Fruit fly (Drosophila melanogaster): ENCODE data around the gene CG31693.

The CG31693 gene

DNA sequence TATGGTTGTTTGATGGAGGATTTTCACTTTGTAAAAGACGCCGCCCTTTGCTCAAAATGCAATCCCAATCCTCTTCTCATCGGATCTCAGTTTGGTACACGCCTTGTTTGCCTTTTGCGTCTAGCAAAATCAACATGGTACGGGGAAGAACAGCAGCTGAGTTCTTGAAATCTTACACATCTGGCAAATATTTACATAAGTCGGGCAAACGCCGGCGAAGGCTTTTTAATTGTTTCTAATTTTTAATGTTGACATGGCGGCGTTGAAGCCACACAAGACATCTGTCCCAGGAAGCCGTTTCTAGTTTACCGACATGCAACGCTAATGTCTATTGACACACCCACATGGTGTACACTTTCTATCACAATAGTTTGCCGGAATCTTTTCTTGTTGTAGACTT lies 21.9 kb downstream of the CG31693 start:
- TF ChIP-seq CG13204 (GFP tag; optimal IDR thresholded peaks at IDR 0.05) = no peak
- no peak for TF ChIP-seq CG8159 (tag; optimal IDR thresholded peaks at IDR 0.05)
- no peak for TF ChIP-seq Pif1B (GFP tag; optimal IDR thresholded peaks at IDR 0.05)
- no peak for TF ChIP-seq CG10348 (GFP tag; IDR thresholded peaks at IDR 0.05)
- no peak for TF ChIP-seq Snoo (tag; optimal IDR thresholded peaks at IDR 0.05)
- TF ChIP-seq gl (tag; optimal IDR thresholded peaks at IDR 0.05) = no peak
- TF ChIP-seq CG8301 (tag; optimal IDR thresholded peaks at IDR 0.05) = no peak
- TF ChIP-seq CG32121 (GFP tag; IDR thresholded peaks at IDR 0.05) = no peak
- TF ChIP-seq rn (GFP tag; IDR thresholded peaks at IDR 0.05) = no peak
- TF ChIP-seq CG34367 (tag; optimal IDR thresholded peaks at IDR 0.05) = no peak
- TF ChIP-seq CG9948 (tag; optimal IDR thresholded peaks at IDR 0.05) = no peak
- TF ChIP-seq Pif1A (GFP tag; optimal IDR thresholded peaks at IDR 0.05) = no peak
- no peak for TF ChIP-seq EcR (GFP tag; optimal IDR thresholded peaks at IDR 0.05)
- no peak for TF ChIP-seq CG14655 (GFP tag; optimal IDR thresholded peaks at IDR 0.05)
- TF ChIP-seq D1 (tag; optimal IDR thresholded peaks at IDR 0.05) = no peak
- TF ChIP-seq CG12605 (GFP tag; IDR thresholded peaks at IDR 0.05) = no peak
- no peak for TF ChIP-seq fd96Ca (GFP tag; IDR thresholded peaks at IDR 0.05)
- TF ChIP-seq CG17806 (tag; optimal IDR thresholded peaks at IDR 0.05) = no peak
- no peak for TF ChIP-seq Ets98B (GFP tag; IDR thresholded peaks at IDR 0.05)
- no peak for TF ChIP-seq CG15710 (tag; optimal IDR thresholded peaks at IDR 0.05)

- TF ChIP-seq fd96Ca (GFP tag; IDR thresholded peaks at IDR 0.05) (no peak), EcR (GFP tag; optimal IDR thresholded peaks at IDR 0.05) (no peak), Pif1A (GFP tag; optimal IDR thresholded peaks at IDR 0.05) (no peak), D1 (tag; optimal IDR thresholded peaks at IDR 0.05) (no peak), CG8301 (tag; optimal IDR thresholded peaks at IDR 0.05) (no peak), CG9948 (tag; optimal IDR thresholded peaks at IDR 0.05) (no peak), gl (tag; optimal IDR thresholded peaks at IDR 0.05) (no peak), CG32121 (GFP tag; IDR thresholded peaks at IDR 0.05) (no peak), CG12605 (GFP tag; IDR thresholded peaks at IDR 0.05) (no peak), CG4496 (GFP tag; IDR thresholded peaks at IDR 0.05) (no peak), CG17806 (tag; optimal IDR thresholded peaks at IDR 0.05) (no peak), CG14655 (GFP tag; optimal IDR thresholded peaks at IDR 0.05) (no peak), Pif1B (GFP tag; optimal IDR thresholded peaks at IDR 0.05) (no peak), rn (GFP tag; IDR thresholded peaks at IDR 0.05) (no peak), CG15710 (tag; optimal IDR thresholded peaks at IDR 0.05) (no peak)
These were observed 22.6 kb downstream of the CG31693 start, which contains the start of gene Grl40a for dm6 chr2L:22037560-22037959. TSS of gene Grl40a (plus strand) at chr2L:22037860.

- no peak for TF ChIP-seq gl (tag; optimal IDR thresholded peaks at IDR 0.05)
- no peak for TF ChIP-seq Pif1A (GFP tag; optimal IDR thresholded peaks at IDR 0.05)
These were observed 28.8 kb downstream of the CG31693 start, which contains the start of gene CG31601 for dm6 chr2L:22043777-22044176. TSS of gene CG31601 (minus strand) at chr2L:22043877.

dm6 chr2L:22054202-22054601 lies 39.2 kb downstream of the CG31693 start, which contains the start of gene CG34173:
TSS of gene CG34173 (minus strand) at chr2L:22054302.
- TF ChIP-seq Pif1B (GFP tag; optimal IDR thresholded peaks at IDR 0.05) (no peak), CG8159 (tag; optimal IDR thresholded peaks at IDR 0.05) (no peak), fd96Ca (GFP tag; IDR thresholded peaks at IDR 0.05) (no peak), CG13204 (GFP tag; optimal IDR thresholded peaks at IDR 0.05) (no peak), CG14655 (GFP tag; optimal IDR thresholded peaks at IDR 0.05) (no peak), D1 (tag; optimal IDR thresholded peaks at IDR 0.05) (no peak), rn (GFP tag; IDR thresholded peaks at IDR 0.05) (no peak), CG32121 (GFP tag; IDR thresholded peaks at IDR 0.05) (no peak), CG15710 (tag; optimal IDR thresholded peaks at IDR 0.05) (no peak), Ets98B (GFP tag; IDR thresholded peaks at IDR 0.05) (no peak), CG12605 (GFP tag; IDR thresholded peaks at IDR 0.05) (no peak), CG17806 (tag; optimal IDR thresholded peaks at IDR 0.05) (no peak), Pif1A (GFP tag; optimal IDR thresholded peaks at IDR 0.05) (no peak)

- no peak for TF ChIP-seq CG10348 (GFP tag; IDR thresholded peaks at IDR 0.05)
- TF ChIP-seq CG4496 (GFP tag; IDR thresholded peaks at IDR 0.05) = no peak
- TF ChIP-seq Pif1B (GFP tag; optimal IDR thresholded peaks at IDR 0.05) = no peak
- TF ChIP-seq Snoo (tag; optimal IDR thresholded peaks at IDR 0.05) = no peak
- TF ChIP-seq fd96Ca (GFP tag; IDR thresholded peaks at IDR 0.05) = no peak
- no peak for TF ChIP-seq rn (GFP tag; IDR thresholded peaks at IDR 0.05)
- TF ChIP-seq CG34367 (tag; optimal IDR thresholded peaks at IDR 0.05) = no peak
- no peak for TF ChIP-seq CG17806 (tag; optimal IDR thresholded peaks at IDR 0.05)
- no peak for TF ChIP-seq Ets98B (GFP tag; IDR thresholded peaks at IDR 0.05)
- TF ChIP-seq CG13204 (GFP tag; optimal IDR thresholded peaks at IDR 0.05) = no peak
- TF ChIP-seq CG12605 (GFP tag; IDR thresholded peaks at IDR 0.05) = no peak
- no peak for TF ChIP-seq Pif1A (GFP tag; optimal IDR thresholded peaks at IDR 0.05)
- TF ChIP-seq D1 (tag; optimal IDR thresholded peaks at IDR 0.05) = no peak
- no peak for TF ChIP-seq CG8159 (tag; optimal IDR thresholded peaks at IDR 0.05)
- TF ChIP-seq CG32121 (GFP tag; IDR thresholded peaks at IDR 0.05) = no peak
- no peak for TF ChIP-seq CG9948 (tag; optimal IDR thresholded peaks at IDR 0.05)
- no peak for TF ChIP-seq CG8301 (tag; optimal IDR thresholded peaks at IDR 0.05)
These were observed 44.9 kb downstream of the CG31693 start for dm6 chr2L:22059852-22060251.

DNA sequence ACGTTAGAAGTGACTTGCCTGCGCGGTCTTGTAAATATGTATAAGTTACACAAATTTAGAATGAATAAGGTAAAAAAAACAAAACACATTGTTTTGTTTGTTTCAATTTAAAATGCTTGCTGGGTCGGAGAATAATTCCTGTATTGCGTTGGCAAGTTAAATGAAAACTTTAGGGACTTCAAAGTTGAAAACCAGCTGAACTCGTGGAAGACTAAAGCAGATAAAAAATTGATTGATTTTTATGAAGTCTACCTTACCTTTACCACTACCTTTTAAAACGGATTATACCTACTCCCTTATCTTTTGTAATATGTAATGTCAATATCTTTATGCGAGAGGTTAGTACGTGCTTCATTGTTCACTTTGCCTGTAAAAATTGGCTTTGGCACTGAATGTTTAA lies 50.3 kb downstream of the CG31693 start, which contains the start of gene CG42597:
CG42597 (minus strand) TSS at position 101 of the 400 bp plus-strand sequence.
- TF ChIP-seq CG13204 (GFP tag; optimal IDR thresholded peaks at IDR 0.05) (no peak), CG8159 (tag; optimal IDR thresholded peaks at IDR 0.05) (no peak), rn (GFP tag; IDR thresholded peaks at IDR 0.05) (no peak), fd96Ca (GFP tag; IDR thresholded peaks at IDR 0.05) (no peak), CG12605 (GFP tag; IDR thresholded peaks at IDR 0.05) (no peak), CG4496 (GFP tag; IDR thresholded peaks at IDR 0.05) (no peak), CG32121 (GFP tag; IDR thresholded peaks at IDR 0.05) (no peak), CG9948 (tag; optimal IDR thresholded peaks at IDR 0.05) (no peak), CG34367 (tag; optimal IDR thresholded peaks at IDR 0.05) (no peak)

Data from whole organism, pupa.